Worm (Caenorhabditis elegans) whole organism, L2 larva: ENCODE data around the gene Y46E12A.3.

Experiments
- lin-11 ChIP-seq: fragments of 150-350 bp; sonication (generic microtip); optimal IDR thresholded peaks from 2 replicates; lab custom pipeline; 2014; ENCODE audit warnings: missing biosample characterization, missing genetic modification characterization, inconsistent platforms, mixed read lengths
- nhr-11 ChIP-seq: fragments of 150-350 bp; optimal IDR thresholded peaks from 2 replicates; lab custom pipeline; 2014; ENCODE audit warnings: missing biosample characterization, missing genetic modification characterization

DNA sequence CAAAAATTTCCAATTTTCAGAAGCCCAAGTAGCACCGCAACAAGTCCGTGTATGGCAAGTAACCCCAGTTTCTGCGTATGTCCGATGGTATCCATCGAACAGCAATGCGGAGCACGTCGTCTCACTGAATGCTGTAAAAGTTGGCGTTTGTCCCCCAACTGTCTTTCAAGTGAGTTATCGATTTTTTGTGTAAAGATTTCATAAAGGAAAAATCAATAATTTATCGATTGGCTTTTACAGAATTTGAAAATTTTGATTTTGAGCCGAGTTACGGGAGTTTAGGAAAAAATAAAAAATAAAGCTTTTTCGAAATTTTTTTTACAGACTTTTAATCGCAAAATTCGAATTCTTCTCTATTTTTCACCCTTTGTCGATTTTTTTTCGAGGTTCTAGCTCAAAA is 39.4 kb upstream of the Y46E12A.3 start:
- TF ChIP-seq lin-11 (tag; lab: Kevin White, UChicago) (no peak), nhr-11 (tag; lab: Kevin White, UChicago) (no peak)
